Worm (Caenorhabditis elegans) whole organism, L2 larva: ENCODE data around the gene ZK353.9.

Experiments
- C34F6.9 ChIP-seq: fragments of 150-350 bp; optimal IDR thresholded peaks from 2 replicates; lab custom pipeline; 2014; ENCODE audit warnings: missing biosample characterization, missing genetic modification characterization
- F13H6.1 ChIP-seq: sonication (generic microtip); optimal IDR thresholded peaks from 2 replicates; lab custom pipeline; 2016; ENCODE audit warnings: missing genetic modification characterization, missing compliant biosample characterization
- R02D3.7 ChIP-seq: fragments of 150-350 bp; optimal IDR thresholded peaks from 2 replicates; lab custom pipeline; 2014; ENCODE audit warnings: missing biosample characterization, missing genetic modification characterization
- Y55F3AM.14 ChIP-seq: fragments of 200-800 bp; sonication (Bioruptor generic); optimal IDR thresholded peaks from 2 replicates; lab custom pipeline; 2018; ENCODE audit warnings: mild to moderate bottlenecking, missing genetic modification characterization, missing compliant biosample characterization
- ZK546.5 ChIP-seq: sonication (generic microtip); optimal IDR thresholded peaks from 2 replicates; lab custom pipeline; 2017; ENCODE audit warnings: missing biosample characterization, missing genetic modification characterization
- alr-1 ChIP-seq: fragments of 150-350 bp; optimal IDR thresholded peaks from 2 replicates; lab custom pipeline; 2014; ENCODE audit warnings: missing biosample characterization, missing genetic modification characterization
- aly-2 ChIP-seq: fragments of 150-350 bp; optimal IDR thresholded peaks from 2 replicates; lab custom pipeline; 2014; ENCODE audit warnings: missing biosample characterization, missing genetic modification characterization
- ama-1 ChIP-seq: fragments of 150-350 bp; optimal IDR thresholded peaks from 2 replicates; lab custom pipeline; 2018; ENCODE audit warnings: inconsistent platforms
- blmp-1 ChIP-seq: sonication (generic microtip); optimal IDR thresholded peaks from 2 replicates; lab custom pipeline; 2017; ENCODE audit warnings: missing genetic modification characterization, mild to moderate bottlenecking, missing compliant biosample characterization, antibody characterized with exemption, moderate library complexity; ENCODE audit not compliant: insufficient read depth
- ceh-16 ChIP-seq: fragments of 150-350 bp; optimal IDR thresholded peaks from 2 replicates; lab custom pipeline; 2014; ENCODE audit warnings: missing biosample characterization, missing genetic modification characterization
- ceh-82 ChIP-seq: fragments of 150-350 bp; optimal IDR thresholded peaks from 2 replicates; lab custom pipeline; 2014; ENCODE audit warnings: missing biosample characterization, missing genetic modification characterization
- crh-2 ChIP-seq: sonication (generic microtip); optimal IDR thresholded peaks from 2 replicates; lab custom pipeline; 2017; ENCODE audit warnings: missing biosample characterization, missing genetic modification characterization
- dmd-4 ChIP-seq: sonication (generic microtip); optimal IDR thresholded peaks from 2 replicates; lab custom pipeline; 2017; ENCODE audit warnings: missing biosample characterization, missing genetic modification characterization
- egl-27 ChIP-seq: sonication (generic microtip); optimal IDR thresholded peaks from 3 replicates; lab custom pipeline; 2017; ENCODE audit warnings: missing biosample characterization, missing genetic modification reagents, missing genetic modification characterization
- elt-1 ChIP-seq: fragments of 150-350 bp; optimal IDR thresholded peaks from 2 replicates; lab custom pipeline; 2014; ENCODE audit warnings: missing biosample characterization, missing genetic modification characterization
- elt-3 ChIP-seq: sonication (generic microtip); optimal IDR thresholded peaks from 2 replicates; lab custom pipeline; 2017; ENCODE audit warnings: missing biosample characterization, missing genetic modification characterization
- fos-1 ChIP-seq: fragments of 150-350 bp; optimal IDR thresholded peaks from 2 replicates; lab custom pipeline; 2014; ENCODE audit warnings: missing biosample characterization, missing genetic modification characterization
- gmeb-1 ChIP-seq: fragments of 150-350 bp; optimal IDR thresholded peaks from 2 replicates; lab custom pipeline; 2014; ENCODE audit warnings: missing biosample characterization, missing genetic modification characterization
- lin-11 ChIP-seq: fragments of 150-350 bp; sonication (generic microtip); optimal IDR thresholded peaks from 2 replicates; lab custom pipeline; 2014; ENCODE audit warnings: missing biosample characterization, missing genetic modification characterization, inconsistent platforms, mixed read lengths
- lin-13 ChIP-seq: fragments of 150-350 bp; optimal IDR thresholded peaks from 2 replicates; lab custom pipeline; 2014; ENCODE audit warnings: missing biosample characterization, missing genetic modification reagents, missing genetic modification characterization
- lin-39 ChIP-seq: fragments of 150-350 bp; optimal IDR thresholded peaks from 2 replicates; lab custom pipeline; 2014; ENCODE audit warnings: missing biosample characterization, missing genetic modification reagents, missing genetic modification characterization
- lsy-2 ChIP-seq, 2 experiments: fragments of 150-350 bp in 1 of 2; sonication (generic microtip) in 1 of 2; optimal IDR thresholded peaks; 2 replicates each; lab custom pipeline; 2014 to 2017; ENCODE audit warnings: missing biosample characterization in 2 of 2, missing genetic modification characterization in 2 of 2
- mab-5 ChIP-seq: fragments of 150-350 bp; optimal IDR thresholded peaks from 2 replicates; lab custom pipeline; 2014; ENCODE audit warnings: missing biosample characterization, missing genetic modification characterization
- mbf-1 ChIP-seq: sonication (generic microtip); optimal IDR thresholded peaks from 2 replicates; lab custom pipeline; 2017; ENCODE audit warnings: missing biosample characterization, missing genetic modification characterization
- mdl-1 ChIP-seq, 2 experiments: fragments of 150-350 bp in 1 of 2; sonication (generic microtip) in 1 of 2; optimal IDR thresholded peaks; 2 replicates each; lab custom pipeline; 2017; ENCODE audit warnings: missing biosample characterization in 2 of 2, missing genetic modification characterization in 2 of 2
- nhr-10 ChIP-seq: sonication (generic microtip); optimal IDR thresholded peaks from 2 replicates; lab custom pipeline; 2017; ENCODE audit warnings: missing biosample characterization, missing genetic modification characterization
- nhr-11 ChIP-seq: fragments of 150-350 bp; optimal IDR thresholded peaks from 2 replicates; lab custom pipeline; 2014; ENCODE audit warnings: missing biosample characterization, missing genetic modification characterization
- nhr-12 ChIP-seq: fragments of 150-350 bp; optimal IDR thresholded peaks from 2 replicates; lab custom pipeline; 2014; ENCODE audit warnings: missing biosample characterization, missing genetic modification characterization
- nhr-129 ChIP-seq: fragments of 150-350 bp; optimal IDR thresholded peaks from 2 replicates; lab custom pipeline; 2014; ENCODE audit warnings: missing biosample characterization, missing genetic modification characterization
- nhr-21 ChIP-seq: fragments of 150-350 bp; optimal IDR thresholded peaks from 2 replicates; lab custom pipeline; 2014; ENCODE audit warnings: missing biosample characterization, missing genetic modification characterization
- nhr-23 ChIP-seq: fragments of 150-350 bp; optimal IDR thresholded peaks from 2 replicates; lab custom pipeline; 2014; ENCODE audit warnings: missing biosample characterization, missing genetic modification reagents, missing genetic modification characterization
- nhr-237 ChIP-seq: fragments of 150-350 bp; optimal IDR thresholded peaks from 2 replicates; lab custom pipeline; 2014; ENCODE audit warnings: missing biosample characterization, missing genetic modification characterization
- nhr-25 ChIP-seq: fragments of 150-350 bp; sonication (generic microtip); optimal IDR thresholded peaks from 3 replicates; lab custom pipeline; 2014; ENCODE audit warnings: missing biosample characterization, missing genetic modification characterization
- nhr-6 ChIP-seq: fragments of 150-350 bp; optimal IDR thresholded peaks from 2 replicates; lab custom pipeline; 2014; ENCODE audit warnings: missing biosample characterization, missing genetic modification characterization
- nhr-77 ChIP-seq: fragments of 150-350 bp; optimal IDR thresholded peaks from 2 replicates; lab custom pipeline; 2014; ENCODE audit warnings: missing biosample characterization, missing genetic modification characterization
- peb-1 ChIP-seq: fragments of 150-350 bp; optimal IDR thresholded peaks from 2 replicates; lab custom pipeline; 2014; ENCODE audit warnings: missing biosample characterization, missing genetic modification characterization
- sem-4 ChIP-seq: fragments of 150-350 bp; optimal IDR thresholded peaks from 2 replicates; lab custom pipeline; 2014; ENCODE audit warnings: missing biosample characterization, missing genetic modification reagents, missing genetic modification characterization
- skn-1 ChIP-seq: sonication (generic microtip); optimal IDR thresholded peaks from 2 replicates; lab custom pipeline; 2017; ENCODE audit warnings: missing biosample characterization, missing genetic modification characterization
- sma-3 ChIP-seq: sonication (generic microtip); optimal IDR thresholded peaks from 2 replicates; lab custom pipeline; 2016; ENCODE audit warnings: missing genetic modification reagents, missing genetic modification characterization, missing compliant biosample characterization
- sma-9 ChIP-seq, 2 experiments: fragments of 150-350 bp in 1 of 2; sonication (generic microtip) in 1 of 2; optimal IDR thresholded peaks; 2 replicates each; lab custom pipeline; 2014 to 2016; ENCODE audit warnings: missing genetic modification characterization in 2 of 2, mild to moderate bottlenecking in 1 of 2, missing biosample characterization in 1 of 2, missing compliant biosample characterization in 1 of 2, missing genetic modification reagents in 1 of 2, moderate library complexity in 1 of 2
- snpc-4 ChIP-seq: fragments of 150-350 bp; optimal IDR thresholded peaks from 2 replicates; lab custom pipeline; 2014; ENCODE audit warnings: missing biosample characterization, missing genetic modification characterization
- unc-39 ChIP-seq: fragments of 150-350 bp; optimal IDR thresholded peaks from 2 replicates; lab custom pipeline; 2014; ENCODE audit warnings: missing biosample characterization, missing genetic modification characterization
- unc-55 ChIP-seq: fragments of 150-350 bp; sonication (generic microtip); optimal IDR thresholded peaks from 3 replicates; lab custom pipeline; 2014; ENCODE audit warnings: missing biosample characterization, missing genetic modification reagents, missing genetic modification characterization
- unc-62 ChIP-seq: fragments of 150-350 bp; optimal IDR thresholded peaks from 2 replicates; lab custom pipeline; 2014; ENCODE audit warnings: missing biosample characterization, missing genetic modification reagents, missing genetic modification characterization
- zag-1 ChIP-seq: fragments of 150-350 bp; optimal IDR thresholded peaks from 2 replicates; lab custom pipeline; 2014; ENCODE audit warnings: missing biosample characterization, missing genetic modification characterization
- ztf-1 ChIP-seq: fragments of 200-800 bp; sonication (Bioruptor generic); conservative IDR thresholded peaks from 2 replicates; pipeline ENCODE4 v1.3.6; 2022; ENCODE audit warnings: missing genetic modification characterization, missing compliant biosample characterization
- ztf-11 ChIP-seq: sonication (generic microtip); optimal IDR thresholded peaks from 2 replicates; lab custom pipeline; 2017; ENCODE audit warnings: missing biosample characterization, missing genetic modification characterization
- ztf-4 ChIP-seq: fragments of 150-350 bp; optimal IDR thresholded peaks from 2 replicates; lab custom pipeline; 2014; ENCODE audit warnings: missing biosample characterization, missing genetic modification characterization

Gene ZK353.9

DNA sequence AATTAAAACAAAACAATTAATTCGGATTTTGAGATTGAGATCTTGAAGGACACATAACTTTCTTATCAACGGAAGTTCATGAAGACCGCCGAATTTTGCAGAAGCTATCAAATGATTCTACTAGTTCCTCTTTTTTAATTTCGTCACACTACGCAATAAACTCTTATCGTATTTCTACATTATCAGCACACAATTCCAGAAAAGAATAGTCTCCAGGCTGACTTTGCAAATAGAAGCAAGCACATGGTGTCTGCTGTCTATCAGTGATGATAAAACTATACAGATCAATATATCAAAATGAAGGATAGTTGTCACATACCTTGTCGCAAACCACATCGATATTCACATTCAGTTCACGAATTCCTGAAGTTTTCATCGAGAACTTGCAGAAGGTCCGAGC lies 8.8 kb upstream of the ZK353.9 start:
- TF ChIP-seq dmd-4 (tag; lab: Kevin White, UChicago) (no peak), F13H6.1 (tag; lab: Kevin White, UChicago) (peak; percentile 28), nhr-6 (tag; lab: Kevin White, UChicago) (no peak), Y55F3AM.14 (no peak), ZK546.5 (tag; lab: Kevin White, UChicago) (no peak), ceh-82 (no peak), egl-27 (tag; lab: Kevin White, UChicago) (no peak), blmp-1 (tag; lab: Kevin White, UChicago) (no peak), unc-55 (GFP tag; lab: Kevin White, UChicago) (no peak), peb-1 (tag; lab: Kevin White, UChicago) (no peak), nhr-11 (tag; lab: Kevin White, UChicago) (no peak), nhr-237 (tag; lab: Kevin White, UChicago) (no peak), sma-9 (GFP tag; optimal IDR thresholded peaks at IDR 0.05; lab: Kevin White, UChicago) (peak; percentile 94), sma-9 (tag; optimal IDR thresholded peaks at IDR 0.05; lab: Kevin White, UChicago) (no peak), sma-3 (GFP tag; lab: Kevin White, UChicago) (no peak), mab-5 (no peak), gmeb-1 (tag; lab: Kevin White, UChicago) (peak; percentile 43), lsy-2 (tag; optimal IDR thresholded peaks at IDR 0.05; lab: Kevin White, UChicago) (no peak), alr-1 (tag; lab: Kevin White, UChicago) (no peak), nhr-23 (tag; lab: Kevin White, UChicago) (no peak), aly-2 (tag; lab: Kevin White, UChicago) (no peak), mdl-1 (tag; optimal IDR thresholded peaks at IDR 0.05; lab: Kevin White, UChicago) (peak in 1 of 2 experiments; percentile 1), crh-2 (tag; lab: Kevin White, UChicago) (peak; percentile 60), elt-3 (no peak), fos-1 (tag; lab: Kevin White, UChicago) (peak; percentile 90), R02D3.7 (tag; lab: Kevin White, UChicago) (no peak), nhr-10 (tag; lab: Kevin White, UChicago) (no peak), lin-11 (tag; lab: Kevin White, UChicago) (no peak), sem-4 (tag; lab: Kevin White, UChicago) (no peak), lin-39 (tag; lab: Kevin White, UChicago) (no peak), ama-1 (lab: Kevin White, UChicago) (no peak), ceh-16 (tag; lab: Kevin White, UChicago) (no peak), snpc-4 (tag; lab: Kevin White, UChicago) (no peak), nhr-21 (no peak), elt-1 (tag; lab: Kevin White, UChicago) (no peak), nhr-25 (tag; lab: Kevin White, UChicago) (no peak), nhr-77 (tag; lab: Kevin White, UChicago) (no peak), mbf-1 (no peak), nhr-12 (tag; lab: Kevin White, UChicago) (no peak), unc-62 (GFP tag; lab: Kevin White, UChicago) (no peak), zag-1 (tag; lab: Kevin White, UChicago) (no peak), ztf-1 (GFP tag; lab: Robert Waterston, UW) (no peak), skn-1 (tag; lab: Kevin White, UChicago) (peak; percentile 62), ztf-11 (tag; lab: Kevin White, UChicago) (no peak), lin-13 (no peak), nhr-129 (tag; lab: Kevin White, UChicago) (peak; percentile 87), unc-39 (tag; lab: Kevin White, UChicago) (no peak), C34F6.9 (tag; lab: Kevin White, UChicago) (no peak), ztf-4 (tag; lab: Kevin White, UChicago) (no peak)
